Fruit fly (Drosophila melanogaster) whole organism, embryonic: ENCODE data around the gene CG31468.

Experiments
- Bdp1 ChIP-seq: fragments of 200-800 bp; sonication (Bioruptor generic); optimal IDR thresholded peaks from 3 replicates; lab custom pipeline; 2016; ENCODE audit warnings: missing biosample characterization, missing genetic modification characterization
- Blimp-1 ChIP-seq: fragments of 200-800 bp; sonication (Bioruptor generic); optimal IDR thresholded peaks from 3 replicates; lab custom pipeline; 2018; ENCODE audit warnings: missing biosample characterization, missing genetic modification characterization, mild to moderate bottlenecking, moderate library complexity, missing genetic modification reagents
- CG11093 ChIP-seq: fragments of 200-800 bp; sonication (Bioruptor generic); IDR thresholded peaks from 3 replicates; pipeline ENCODE4 v1.3.6; 2022; ENCODE audit warnings: missing biosample characterization, missing genetic modification characterization
- CG12104 ChIP-seq: fragments of 200-800 bp; sonication (Bioruptor generic); optimal IDR thresholded peaks from 3 replicates; lab custom pipeline; 2016; ENCODE audit warnings: missing biosample characterization, missing genetic modification characterization
- CG13296 ChIP-seq: fragments of 200-800 bp; sonication (Bioruptor generic); optimal IDR thresholded peaks from 3 replicates; lab custom pipeline; 2018; ENCODE audit warnings: missing biosample characterization, mild to moderate bottlenecking, missing genetic modification characterization
- CG13424 ChIP-seq: fragments of 200-800 bp; sonication (Bioruptor generic); optimal IDR thresholded peaks from 2 replicates; lab custom pipeline; 2019; ENCODE audit warnings: missing biosample characterization, mild to moderate bottlenecking, missing genetic modification characterization, moderate library complexity
- CG13775 ChIP-seq: fragments of 200-800 bp; sonication (Bioruptor generic); optimal IDR thresholded peaks from 3 replicates; lab custom pipeline; 2017; ENCODE audit warnings: missing biosample characterization, mild to moderate bottlenecking, missing genetic modification characterization
- CG14441 ChIP-seq: fragments of 200-800 bp; sonication (Bioruptor generic); IDR thresholded peaks from 2 replicates; pipeline ENCODE4 v1.3.6; 2022; ENCODE audit warnings: missing biosample characterization, missing genetic modification characterization
- CG15479 ChIP-seq: fragments of 200-800 bp; sonication (Bioruptor generic); optimal IDR thresholded peaks from 3 replicates; lab custom pipeline; 2019; ENCODE audit warnings: missing biosample characterization, mild to moderate bottlenecking, missing genetic modification characterization, moderate library complexity
- CG1832 ChIP-seq: fragments of 200-800 bp; sonication (Bioruptor generic); optimal IDR thresholded peaks from 2 replicates; lab custom pipeline; 2017; ENCODE audit warnings: missing biosample characterization, mild to moderate bottlenecking, missing genetic modification characterization, inconsistent platforms
- CG2678 ChIP-seq: fragments of 200-800 bp; sonication (Bioruptor generic); optimal IDR thresholded peaks from 3 replicates; lab custom pipeline; 2019; ENCODE audit warnings: missing biosample characterization, mild to moderate bottlenecking, missing genetic modification characterization, moderate library complexity
- CG32772 ChIP-seq: fragments of 200-800 bp; sonication (Bioruptor generic); IDR thresholded peaks from 2 replicates; pipeline ENCODE4 v1.3.6; 2022; ENCODE audit warnings: missing biosample characterization, missing genetic modification characterization
- CG3995 ChIP-seq: fragments of 200-800 bp; sonication (Bioruptor generic); optimal IDR thresholded peaks from 3 replicates; lab custom pipeline; 2016; ENCODE audit warnings: missing biosample characterization, missing genetic modification characterization
- CG5953 ChIP-seq: fragments of 200-800 bp; sonication (Bioruptor generic); IDR thresholded peaks from 2 replicates; pipeline ENCODE4 v1.3.6; 2022; ENCODE audit warnings: missing biosample characterization, missing genetic modification characterization
- CG6175 ChIP-seq: fragments of 200-800 bp; sonication (Bioruptor generic); IDR thresholded peaks from 3 replicates; pipeline ENCODE4 v1.3.6; 2022; ENCODE audit warnings: missing biosample characterization, missing genetic modification characterization
- CG6683 ChIP-seq: fragments of 200-800 bp; sonication (Bioruptor generic); optimal IDR thresholded peaks from 2 replicates; lab custom pipeline; 2017; ENCODE audit warnings: missing biosample characterization, mild to moderate bottlenecking, missing genetic modification characterization, missing genetic modification reagents
- CG6689 ChIP-seq: fragments of 200-800 bp; sonication (Bioruptor generic); IDR thresholded peaks from 2 replicates; pipeline ENCODE4 v1.3.6; 2022; ENCODE audit warnings: missing biosample characterization, missing genetic modification characterization
- CG7372 ChIP-seq: fragments of 200-800 bp; sonication (Bioruptor generic); IDR thresholded peaks from 2 replicates; pipeline ENCODE4 v1.3.6; 2022; ENCODE audit warnings: missing biosample characterization, missing genetic modification characterization
- CG7928 ChIP-seq: fragments of 200-800 bp; sonication (Bioruptor generic); optimal IDR thresholded peaks from 2 replicates; lab custom pipeline; 2017; ENCODE audit warnings: missing biosample characterization, mild to moderate bottlenecking, missing genetic modification characterization
- CG7963 ChIP-seq: fragments of 200-800 bp; sonication (Bioruptor generic); IDR thresholded peaks from 3 replicates; pipeline ENCODE4 v1.3.6; 2022; ENCODE audit warnings: missing biosample characterization, missing genetic modification characterization; ENCODE audit not compliant: partially characterized antibody
- CG8359 ChIP-seq: fragments of 200-800 bp; sonication (Bioruptor generic); optimal IDR thresholded peaks from 2 replicates; lab custom pipeline; 2017; ENCODE audit warnings: missing biosample characterization, mild to moderate bottlenecking, missing genetic modification characterization, borderline replicate concordance
- CG8944 ChIP-seq: fragments of 200-800 bp; sonication (Bioruptor generic); optimal IDR thresholded peaks from 3 replicates; lab custom pipeline; 2016; ENCODE audit warnings: missing biosample characterization, missing genetic modification characterization
- D19A ChIP-seq: fragments of 200-800 bp; optimal IDR thresholded peaks from 3 replicates; lab custom pipeline; 2019; ENCODE audit warnings: missing biosample characterization, mild to moderate bottlenecking, missing genetic modification characterization, moderate library complexity
- Dip2 ChIP-seq: fragments of 200-800 bp; sonication (Bioruptor generic); IDR thresholded peaks from 2 replicates; pipeline ENCODE4 v1.3.6; 2022; ENCODE audit warnings: missing biosample characterization, missing genetic modification characterization
- Dll ChIP-seq: fragments of 200-800 bp; sonication (Bioruptor generic); IDR thresholded peaks from 4 replicates; pipeline ENCODE4 v1.3.6; 2022; ENCODE audit warnings: missing biosample characterization, missing genetic modification characterization; ENCODE audit not compliant: partially characterized antibody
- Doc3 ChIP-seq: fragments of 200-800 bp; sonication (Bioruptor generic); IDR thresholded peaks from 3 replicates; pipeline ENCODE4 v1.3.6; 2022; ENCODE audit warnings: missing biosample characterization, missing genetic modification characterization; ENCODE audit not compliant: partially characterized antibody
- Dp ChIP-seq: fragments of 200-800 bp; sonication (Bioruptor generic); optimal IDR thresholded peaks from 2 replicates; lab custom pipeline; 2018; ENCODE audit warnings: missing biosample characterization, mild to moderate bottlenecking, missing genetic modification characterization, moderate library complexity
- Drgx ChIP-seq: fragments of 200-800 bp; sonication (Bioruptor generic); IDR thresholded peaks from 2 replicates; pipeline ENCODE4 v1.3.6; 2022; ENCODE audit warnings: missing biosample characterization, missing genetic modification characterization
- Lhr ChIP-seq: fragments of 200-800 bp; sonication (Bioruptor generic); optimal IDR thresholded peaks from 3 replicates; lab custom pipeline; 2017; ENCODE audit warnings: mild to moderate bottlenecking, missing biosample characterization, missing genetic modification reagents, missing genetic modification characterization
- Lpt ChIP-seq: fragments of >200 bp; optimal IDR thresholded peaks from 2 replicates; lab custom pipeline; 2018; ENCODE audit warnings: missing biosample characterization, missing genetic modification characterization
- Nf-YC ChIP-seq: fragments of 200-800 bp; optimal IDR thresholded peaks from 3 replicates; lab custom pipeline; 2019; ENCODE audit warnings: missing biosample characterization, mild to moderate bottlenecking, missing genetic modification characterization, moderate library complexity
- Oaz ChIP-seq: fragments of 200-800 bp; sonication (Bioruptor generic); IDR thresholded peaks from 2 replicates; pipeline ENCODE4 v1.3.6; 2022; ENCODE audit warnings: missing biosample characterization, missing genetic modification characterization
- Ptx1 ChIP-seq: fragments of 200-800 bp; sonication (Bioruptor generic); IDR thresholded peaks from 2 replicates; pipeline ENCODE4 v1.3.6; 2022; ENCODE audit warnings: missing biosample characterization, missing genetic modification characterization
- Sox100B ChIP-seq: fragments of 200-800 bp; sonication (Bioruptor generic); optimal IDR thresholded peaks from 3 replicates; lab custom pipeline; 2018; ENCODE audit warnings: missing biosample characterization, mild to moderate bottlenecking, missing genetic modification characterization
- Xbp1 ChIP-seq: fragments of 200-800 bp; sonication (Bioruptor generic); optimal IDR thresholded peaks from 3 replicates; lab custom pipeline; 2016; ENCODE audit warnings: missing biosample characterization, mild to moderate bottlenecking, missing genetic modification characterization
- ase ChIP-seq: fragments of 200-800 bp; sonication (Bioruptor generic); IDR thresholded peaks from 3 replicates; pipeline ENCODE4 v1.3.6; 2022; ENCODE audit warnings: missing biosample characterization, missing genetic modification characterization
- bbx ChIP-seq: fragments of 200-800 bp; sonication (Bioruptor generic); IDR thresholded peaks from 2 replicates; pipeline ENCODE4 v1.3.6; 2022; ENCODE audit warnings: missing biosample characterization, missing genetic modification characterization; ENCODE audit not compliant: partially characterized antibody
- cad ChIP-seq: fragments of >200 bp; optimal IDR thresholded peaks from 2 replicates; lab custom pipeline; 2017; ENCODE audit warnings: missing biosample characterization, missing genetic modification characterization
- dmrt99B ChIP-seq: fragments of 200-800 bp; sonication (Bioruptor generic); optimal IDR thresholded peaks from 2 replicates; lab custom pipeline; 2018; ENCODE audit warnings: missing biosample characterization, mild to moderate bottlenecking, missing genetic modification characterization, moderate library complexity
- ewg ChIP-seq: fragments of 200-800 bp; sonication (Bioruptor generic); optimal IDR thresholded peaks from 3 replicates; lab custom pipeline; 2017; ENCODE audit warnings: mild to moderate bottlenecking, missing biosample characterization, missing genetic modification reagents, missing genetic modification characterization
- jing ChIP-seq: fragments of 200-800 bp; sonication (Bioruptor generic); optimal IDR thresholded peaks from 2 replicates; lab custom pipeline; 2018; ENCODE audit warnings: missing biosample characterization, mild to moderate bottlenecking, missing genetic modification characterization
- lab ChIP-seq: fragments of 200-800 bp; sonication (Bioruptor generic); optimal IDR thresholded peaks from 3 replicates; lab custom pipeline; 2017; ENCODE audit warnings: missing biosample characterization, missing genetic modification characterization, mild to moderate bottlenecking, moderate library complexity, missing genetic modification reagents
- pan ChIP-seq, 4 experiments: fragments of >200 bp in 3 of 4; fragments of 200-800 bp in 1 of 4; sonication (Bioruptor generic) in 1 of 4; optimal IDR thresholded peaks in 3 of 4; IDR thresholded peaks in 1 of 4; 2 replicates each; pipeline versions ENCODE4 v1.3.6 to Lab custom; 2017 to 2022; ENCODE audit warnings: missing biosample characterization in 2 of 4, missing genetic modification characterization in 2 of 4, mixed read lengths in 1 of 4
- peb ChIP-seq: fragments of 200-800 bp; sonication (Bioruptor generic); IDR thresholded peaks from 2 replicates; pipeline ENCODE4 v1.3.6; 2022; ENCODE audit warnings: missing biosample characterization, missing genetic modification characterization
- pnt ChIP-seq: fragments of 200-800 bp; sonication (Bioruptor generic); optimal IDR thresholded peaks from 3 replicates; lab custom pipeline; 2016; ENCODE audit warnings: missing biosample characterization, missing genetic modification characterization
- salm ChIP-seq: fragments of 200-800 bp; sonication (Bioruptor generic); optimal IDR thresholded peaks from 2 replicates; lab custom pipeline; 2018; ENCODE audit warnings: missing biosample characterization, mild to moderate bottlenecking, missing genetic modification characterization
- sens-2 ChIP-seq: fragments of 200-800 bp; sonication (Bioruptor generic); IDR thresholded peaks from 2 replicates; pipeline ENCODE4 v1.3.6; 2022; ENCODE audit warnings: missing biosample characterization, missing genetic modification characterization
- shn ChIP-seq: fragments of 200-800 bp; sonication (Bioruptor generic); optimal IDR thresholded peaks from 3 replicates; lab custom pipeline; 2016; ENCODE audit warnings: missing biosample characterization, missing genetic modification characterization
- sim ChIP-seq: fragments of 200-800 bp; sonication (Bioruptor generic); IDR thresholded peaks from 2 replicates; pipeline ENCODE4 v1.3.6; 2022; ENCODE audit warnings: missing biosample characterization, missing genetic modification characterization
- sima ChIP-seq: fragments of 200-800 bp; sonication (Bioruptor generic); optimal IDR thresholded peaks from 2 replicates; lab custom pipeline; 2016; ENCODE audit warnings: missing biosample characterization, missing genetic modification characterization
- tap ChIP-seq: fragments of 200-800 bp; optimal IDR thresholded peaks from 3 replicates; lab custom pipeline; 2019; ENCODE audit warnings: missing biosample characterization, mild to moderate bottlenecking, missing genetic modification characterization, moderate library complexity

The CG31468 gene

dm6 chr3R:23729066-23729465 is 28.9 kb upstream of the CG31468 start (continued):
- TF ChIP-seq CG8944 (no peak), CG1832 (GFP tag; lab: Kevin White, UChicago) (no peak), CG32772 (GFP tag; lab: Robert Waterston, UW) (no peak), ase (no peak), CG6683 (peak; percentile 39), sima (GFP tag; lab: Kevin White, UChicago) (no peak), CG6689 (no peak), CG14441 (GFP tag; lab: Robert Waterston, UW) (no peak), CG13296 (GFP tag; lab: Kevin White, UChicago) (peak; percentile 81), Blimp-1 (GFP tag; lab: Kevin White, UChicago) (peak; percentile 14), CG7963 (GFP tag; lab: Robert Waterston, UW) (no peak), Dip2 (GFP tag; lab: Robert Waterston, UW) (no peak), shn (no peak), salm (no peak), CG13424 (no peak), CG2678 (tag; lab: Kevin White, UChicago) (peak; percentile 67), dmrt99B (tag; lab: Kevin White, UChicago) (no peak), CG3995 (peak; percentile 16), lab (peak; percentile 87), pnt (GFP tag; lab: Kevin White, UChicago) (no peak), CG13775 (GFP tag; lab: Kevin White, UChicago) (no peak), bbx (GFP tag; lab: Robert Waterston, UW) (no peak), pan (optimal IDR thresholded peaks at IDR 0.05; lab: Kevin White, UChicago) (no peak), pan (GFP tag; optimal IDR thresholded peaks at IDR 0.05 in 1 of 2, IDR thresholded peaks at IDR 0.05 in 1 of 2) (no peak), Oaz (GFP tag; lab: Robert Waterston, UW) (no peak), CG7928 (no peak), CG11093 (GFP tag; lab: Robert Waterston, UW) (no peak), Dp (GFP tag; lab: Kevin White, UChicago) (no peak), sens-2 (GFP tag; lab: Robert Waterston, UW) (no peak), sim (no peak), tap (no peak), Drgx (GFP tag; lab: Robert Waterston, UW) (no peak), Sox100B (GFP tag; lab: Kevin White, UChicago) (no peak), Doc3 (GFP tag; lab: Robert Waterston, UW) (no peak), Bdp1 (GFP tag; lab: Kevin White, UChicago) (peak; percentile 16), peb (GFP tag; lab: Robert Waterston, UW) (no peak), CG15479 (GFP tag; lab: Kevin White, UChicago) (no peak), CG6175 (GFP tag; lab: Robert Waterston, UW) (no peak), Lhr (GFP tag; lab: Kevin White, UChicago) (no peak), CG5953 (GFP tag; lab: Robert Waterston, UW) (no peak), cad (GFP tag; lab: Kevin White, UChicago) (no peak), ewg (GFP tag; lab: Kevin White, UChicago) (no peak), Nf-YC (no peak), CG12104 (GFP tag; lab: Kevin White, UChicago) (no peak), jing (no peak), CG8359 (GFP tag; lab: Kevin White, UChicago) (no peak), Ptx1 (GFP tag; lab: Robert Waterston, UW) (no peak), Lpt (GFP tag; lab: Kevin White, UChicago) (no peak), D19A (tag; lab: Kevin White, UChicago) (no peak), Dll (GFP tag; lab: Robert Waterston, UW) (no peak), CG7372 (no peak), Xbp1 (GFP tag; lab: Kevin White, UChicago) (no peak)
